Fruit fly (Drosophila melanogaster): ENCODE measurements around the gene CG9961.

DNA sequence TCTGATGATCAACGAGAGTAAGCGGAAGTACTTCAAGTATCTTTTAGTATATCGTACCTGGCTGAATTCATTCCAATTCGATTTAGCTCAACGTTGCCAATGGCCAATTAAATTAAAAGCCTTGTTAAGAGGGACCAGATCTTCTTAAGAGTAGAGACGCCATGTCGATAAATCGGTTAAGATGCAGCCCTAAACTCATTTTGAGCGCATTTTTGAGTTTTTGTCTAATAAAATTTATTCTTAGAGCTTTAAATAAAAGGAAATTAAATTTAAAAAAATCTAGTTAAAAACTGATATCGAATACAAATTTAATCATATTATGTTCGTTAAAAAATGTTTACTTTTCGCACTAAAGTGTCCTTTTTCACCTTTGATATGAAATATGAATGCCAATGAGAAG is 48.4 kb downstream of the CG9961 start, which contains the start of gene Trf5:
- TF ChIP-seq Hr39 (GFP tag; optimal IDR thresholded peaks at IDR 0.05), result no peak
- no peak for TF ChIP-seq CG8632 (GFP tag; optimal IDR thresholded peaks at IDR 0.05)
- TF ChIP-seq cyc (GFP tag; optimal IDR thresholded peaks at IDR 0.05), result no peak
- TF ChIP-seq Lpt (GFP tag; optimal IDR thresholded peaks at IDR 0.05), result no peak
- no peak for TF ChIP-seq acj6 (GFP tag; optimal IDR thresholded peaks at IDR 0.05)
- no peak for TF ChIP-seq dsx (GFP tag; optimal IDR thresholded peaks at IDR 0.05; ENCODE audit: poor library complexity, severe bottlenecking)
- TF ChIP-seq CG32006 (GFP tag; optimal IDR thresholded peaks at IDR 0.05), result no peak
- no peak for TF ChIP-seq lz (GFP tag; optimal IDR thresholded peaks at IDR 0.05)
- no peak for TF ChIP-seq Sox102F (GFP tag; optimal IDR thresholded peaks at IDR 0.05)
- TF ChIP-seq CG7368 (GFP tag; optimal IDR thresholded peaks at IDR 0.05), result no peak
- no peak for TF ChIP-seq CG6854 (GFP tag; optimal IDR thresholded peaks at IDR 0.05)
- no peak for TF ChIP-seq Eip75B (GFP tag; optimal IDR thresholded peaks at IDR 0.05)
- TF ChIP-seq OdsH (GFP tag; optimal IDR thresholded peaks at IDR 0.05), result no peak
- no peak for TF ChIP-seq CG4318 (GFP tag; optimal IDR thresholded peaks at IDR 0.05)

Measured in whole organism, prepupa.